Fruit fly (Drosophila melanogaster) whole organism, pupa: ENCODE results near the gene Osi16.

Source experiments
- CG17806 ChIP-seq: fragments of 200-800 bp; sonication (Bioruptor generic); optimal IDR thresholded peaks from 2 replicates; lab custom pipeline; 2018; ENCODE audit warnings: missing biosample characterization, mild to moderate bottlenecking, missing genetic modification characterization, moderate library complexity
- CG4496 ChIP-seq: fragments of 200-800 bp; sonication (Bioruptor generic); IDR thresholded peaks from 3 replicates; pipeline ENCODE4 v1.3.6; 2022; ENCODE audit warnings: missing biosample characterization, missing genetic modification characterization
- CG8301 ChIP-seq: fragments of 200-800 bp; sonication (Bioruptor generic); optimal IDR thresholded peaks from 2 replicates; lab custom pipeline; 2018; ENCODE audit warnings: missing biosample characterization, mild to moderate bottlenecking, missing genetic modification characterization
- CG9948 ChIP-seq: fragments of 200-800 bp; sonication (Bioruptor generic); optimal IDR thresholded peaks from 2 replicates; lab custom pipeline; 2018; ENCODE audit warnings: missing biosample characterization, mild to moderate bottlenecking, missing genetic modification characterization, moderate library complexity
- Pif1B ChIP-seq: fragments of 200-800 bp; sonication (Bioruptor generic); optimal IDR thresholded peaks from 3 replicates; lab custom pipeline; 2016; ENCODE audit warnings: missing biosample characterization, missing genetic modification characterization
- fd96Ca ChIP-seq: fragments of 200-800 bp; sonication (Bioruptor generic); IDR thresholded peaks from 3 replicates; pipeline ENCODE4 v1.3.6; 2022; ENCODE audit warnings: missing biosample characterization, missing genetic modification characterization

- no peak for TF ChIP-seq Pif1B (GFP tag; lab: Kevin White, UChicago)
- no peak for TF ChIP-seq fd96Ca (GFP tag; lab: Robert Waterston, UW)
- TF ChIP-seq CG9948 (tag; lab: Kevin White, UChicago), result no peak
- no peak for TF ChIP-seq CG4496
- no peak for TF ChIP-seq CG8301 (tag; lab: Kevin White, UChicago)
- no peak for TF ChIP-seq CG17806 (tag; lab: Kevin White, UChicago)
Measured at dm6 chr3R:6306584-6306983, 1.5 kb downstream of the Osi16 start, which contains the start of gene CG46026.
